Fruit fly (Drosophila melanogaster): ENCODE data around the gene PGRP-SB2.
A peak's percentile ranks its signal among the peaks of the same experiment; 100 is the strongest.

The PGRP-SB2 gene

DNA sequence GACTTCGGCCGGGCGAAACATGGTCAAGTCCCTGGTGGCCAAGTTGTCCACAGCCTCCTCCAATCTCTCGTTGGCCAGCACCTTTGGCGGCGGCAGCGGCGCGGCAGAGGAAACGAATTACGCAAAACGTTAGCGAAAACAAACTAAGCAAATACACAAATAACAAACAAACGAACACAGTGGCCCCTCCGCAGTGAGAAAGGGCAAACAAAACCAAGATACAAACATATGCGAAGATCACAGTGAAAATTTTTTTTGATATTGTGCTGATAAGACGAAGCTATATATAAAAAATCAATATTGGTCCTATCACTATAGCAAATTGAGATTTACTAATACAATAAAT, 12.2 kb upstream of the PGRP-SB2 start (continued):
- TF ChIP-seq sc (optimal IDR thresholded peaks at IDR 0.05) (no peak), sc (GFP tag; optimal IDR thresholded peaks at IDR 0.05) (no peak), grau (tag; optimal IDR thresholded peaks at IDR 0.05) (peak; percentile 75), CG18599 (GFP tag; optimal IDR thresholded peaks at IDR 0.05) (peak; percentile 56), CG16815 (GFP tag; optimal IDR thresholded peaks at IDR 0.05) (no peak), oc (tag; optimal IDR thresholded peaks at IDR 0.05) (no peak), CrebB (tag; optimal IDR thresholded peaks at IDR 0.05) (no peak), psq (GFP tag; optimal IDR thresholded peaks at IDR 0.05) (no peak), chn (GFP tag; optimal IDR thresholded peaks at IDR 0.05) (no peak), Rx (GFP tag; IDR thresholded peaks at IDR 0.05) (no peak), so (GFP tag; IDR thresholded peaks at IDR 0.05) (0 out of 3 replicates have a peak, but pooled peaks have one; percentile 3), Dref (GFP tag; IDR thresholded peaks at IDR 0.05) (no peak), eve (GFP tag; optimal IDR thresholded peaks at IDR 0.05) (no peak), slp2 (GFP tag; optimal IDR thresholded peaks at IDR 0.05) (no peak), Ada2b (GFP tag; IDR thresholded peaks at IDR 0.05) (no peak), HLH4C (GFP tag; IDR thresholded peaks at IDR 0.05; ENCODE audit: partially characterized antibody) (no peak), HHEX (GFP tag; optimal IDR thresholded peaks at IDR 0.05) (peak; percentile 19), Xrp1 (GFP tag; IDR thresholded peaks at IDR 0.05) (peak; percentile 33), dati (GFP tag; IDR thresholded peaks at IDR 0.05) (no peak), CG15514 (GFP tag; optimal IDR thresholded peaks at IDR 0.05) (peak; percentile 35), Poxn (GFP tag; IDR thresholded peaks at IDR 0.05) (no peak), BtbVII (GFP tag; optimal IDR thresholded peaks at IDR 0.05) (no peak), Blimp-1 (GFP tag; optimal IDR thresholded peaks at IDR 0.05) (no peak), Stat92E (GFP tag; optimal IDR thresholded peaks at IDR 0.05) (no peak), fu2 (GFP tag; optimal IDR thresholded peaks at IDR 0.05) (peak; percentile 11), sens (GFP tag) (peak; percentile 59), D19A (tag; optimal IDR thresholded peaks at IDR 0.05) (no peak), cwo (GFP tag; optimal IDR thresholded peaks at IDR 0.05) (no peak), sens-2 (GFP tag; IDR thresholded peaks at IDR 0.05) (no peak), Ets97D (GFP tag; optimal IDR thresholded peaks at IDR 0.05) (no peak), CG10565 (GFP tag; optimal IDR thresholded peaks at IDR 0.05) (no peak), Dll (GFP tag; IDR thresholded peaks at IDR 0.05; ENCODE audit: partially characterized antibody) (no peak), CG14860 (GFP tag; IDR thresholded peaks at IDR 0.05; ENCODE audit: partially characterized antibody) (no peak), nau (GFP tag; optimal IDR thresholded peaks at IDR 0.05) (no peak), mirr (GFP tag; optimal IDR thresholded peaks at IDR 0.05) (no peak), gce (GFP tag; IDR thresholded peaks at IDR 0.05) (no peak), CG8281 (tag; optimal IDR thresholded peaks at IDR 0.05) (no peak), CG14441 (GFP tag; IDR thresholded peaks at IDR 0.05) (0 out of 2 replicates have a peak, but pooled peaks have one; percentile 31), CG9727 (GFP tag; optimal IDR thresholded peaks at IDR 0.05) (peak; percentile 24), CG13775 (GFP tag; optimal IDR thresholded peaks at IDR 0.05) (no peak), ranshi (GFP tag; IDR thresholded peaks at IDR 0.05) (peak; percentile 20; the same call in 1 of the 2 replicates), CG7928 (GFP tag; optimal IDR thresholded peaks at IDR 0.05) (no peak), ara (GFP tag; IDR thresholded peaks at IDR 0.05) (0 out of 2 replicates have a peak, but pooled peaks have one; percentile 21), vvl (GFP tag; IDR thresholded peaks at IDR 0.05) (no peak), run (tag; optimal IDR thresholded peaks at IDR 0.05) (no peak), Atf6 (GFP tag; IDR thresholded peaks at IDR 0.05) (peak; percentile 53; the same call in 1 of the 2 replicates), usp (GFP tag; optimal IDR thresholded peaks at IDR 0.05) (no peak), CG11093 (GFP tag; IDR thresholded peaks at IDR 0.05) (no peak), peb (GFP tag; IDR thresholded peaks at IDR 0.05) (no peak), E2f1 (GFP tag; IDR thresholded peaks at IDR 0.05) (no peak), nerfin-2 (GFP tag; IDR thresholded peaks at IDR 0.05; ENCODE audit: partially characterized antibody) (no peak), E2f2 (GFP tag; IDR thresholded peaks at IDR 0.05) (no peak)
